Fruit fly (Drosophila melanogaster) whole organism, adult: Measurements from ENCODE around the gene CG10584.

ENCODE experiments used
- CG11617 ChIP-seq: fragments of 200-800 bp; sonication (Bioruptor generic); optimal IDR thresholded peaks from 2 replicates; lab custom pipeline; 2017; ENCODE audit warnings: mild to moderate bottlenecking, missing biosample characterization, missing genetic modification reagents, missing genetic modification characterization
- CG12768 ChIP-seq: fragments of 200-800 bp; sonication (Bioruptor generic); optimal IDR thresholded peaks from 2 replicates; lab custom pipeline; 2017; ENCODE audit warnings: missing biosample characterization, missing genetic modification characterization, mild to moderate bottlenecking, moderate library complexity, missing genetic modification reagents
- CG14711 ChIP-seq: fragments of 200-800 bp; sonication (Bioruptor generic); optimal IDR thresholded peaks from 2 replicates; lab custom pipeline; 2018; ENCODE audit warnings: missing biosample characterization, mild to moderate bottlenecking, missing genetic modification characterization, moderate library complexity
- CG1620 ChIP-seq: fragments of 200-800 bp; sonication (Bioruptor generic); optimal IDR thresholded peaks from 2 replicates; lab custom pipeline; 2016; ENCODE audit warnings: missing biosample characterization, missing genetic modification characterization
- CG33017 ChIP-seq: fragments of 200-800 bp; sonication (Bioruptor generic); optimal IDR thresholded peaks from 2 replicates; lab custom pipeline; 2018; ENCODE audit warnings: missing biosample characterization, mild to moderate bottlenecking, missing genetic modification characterization, moderate library complexity
- CG5204 ChIP-seq: fragments of 200-800 bp; sonication (Bioruptor generic); optimal IDR thresholded peaks from 2 replicates; lab custom pipeline; 2016; ENCODE audit warnings: missing biosample characterization, missing genetic modification characterization
- CG7045 ChIP-seq: fragments of 200-800 bp; sonication (Bioruptor generic); optimal IDR thresholded peaks from 2 replicates; lab custom pipeline; 2017; ENCODE audit warnings: missing biosample characterization, mild to moderate bottlenecking, missing genetic modification characterization
- CG7101 ChIP-seq: fragments of 200-800 bp; sonication (Bioruptor generic); optimal IDR thresholded peaks from 2 replicates; lab custom pipeline; 2018; ENCODE audit warnings: missing biosample characterization, mild to moderate bottlenecking, missing genetic modification characterization, moderate library complexity
- Clk ChIP-seq: fragments of 200-800 bp; sonication (Bioruptor generic); optimal IDR thresholded peaks from 2 replicates; lab custom pipeline; 2017; ENCODE audit warnings: missing biosample characterization, missing genetic modification characterization
- Crg-1 ChIP-seq: fragments of 200-800 bp; sonication (Bioruptor generic); optimal IDR thresholded peaks from 2 replicates; lab custom pipeline; 2016; ENCODE audit warnings: missing biosample characterization, missing genetic modification characterization
- Hr96 ChIP-seq: fragments of 200-800 bp; sonication (Bioruptor generic); optimal IDR thresholded peaks from 2 replicates; lab custom pipeline; 2016; ENCODE audit warnings: missing biosample characterization, missing genetic modification characterization
- Mnt ChIP-seq: fragments of 200-800 bp; sonication (Bioruptor generic); optimal IDR thresholded peaks from 2 replicates; lab custom pipeline; 2016; ENCODE audit warnings: missing biosample characterization, mild to moderate bottlenecking, missing genetic modification characterization
- bab1 ChIP-seq: fragments of 200-800 bp; sonication (Bioruptor generic); optimal IDR thresholded peaks from 3 replicates; lab custom pipeline; 2019; ENCODE audit warnings: missing biosample characterization, mild to moderate bottlenecking, missing genetic modification characterization, moderate library complexity
- cic ChIP-seq: fragments of 200-800 bp; sonication (Bioruptor generic); optimal IDR thresholded peaks from 2 replicates; lab custom pipeline; 2017; ENCODE audit warnings: missing biosample characterization, mild to moderate bottlenecking, missing genetic modification characterization, moderate library complexity
- cnc ChIP-seq, 2 experiments: fragments of >200 bp; optimal IDR thresholded peaks; 2 replicates each; lab custom pipeline; 2017
- kay ChIP-seq: fragments of 200-800 bp; sonication (Bioruptor generic); peaks from one replicate; lab custom pipeline; 2016; ENCODE audit warnings: missing biosample characterization, missing genetic modification characterization, borderline replicate concordance
- ovo ChIP-seq: fragments of 200-800 bp; sonication (Bioruptor generic); optimal IDR thresholded peaks from 2 replicates; lab custom pipeline; 2016; ENCODE audit warnings: missing biosample characterization, missing genetic modification characterization
- pad ChIP-seq: fragments of 200-800 bp; sonication (Bioruptor generic); optimal IDR thresholded peaks from 3 replicates; lab custom pipeline; 2017; ENCODE audit warnings: missing biosample characterization, missing genetic modification characterization, mild to moderate bottlenecking, moderate library complexity, missing genetic modification reagents
- tj ChIP-seq: fragments of 200-800 bp; sonication (Bioruptor generic); optimal IDR thresholded peaks from 3 replicates; lab custom pipeline; 2017; ENCODE audit warnings: missing biosample characterization, mild to moderate bottlenecking, missing genetic modification characterization, moderate library complexity
- toe ChIP-seq: fragments of 200-800 bp; sonication (Bioruptor generic); optimal IDR thresholded peaks from 2 replicates; lab custom pipeline; 2016; ENCODE audit warnings: missing biosample characterization, missing genetic modification characterization

Gene CG10584

dm6 chr3L:21046107-21046708 lies 15.0 kb upstream of the CG10584 start:
- TF ChIP-seq Mnt (GFP tag; lab: Kevin White, UChicago) (no peak), CG33017 (no peak), bab1 (GFP tag; lab: Kevin White, UChicago) (no peak)

dm6 chr3L:21044721-21045120 lies 13.6 kb upstream of the CG10584 start:
- TF ChIP-seq cnc (optimal IDR thresholded peaks at IDR 0.05; lab: Kevin White, UChicago) = no peak
- no peak for TF ChIP-seq ovo (GFP tag; lab: Kevin White, UChicago)

DNA sequence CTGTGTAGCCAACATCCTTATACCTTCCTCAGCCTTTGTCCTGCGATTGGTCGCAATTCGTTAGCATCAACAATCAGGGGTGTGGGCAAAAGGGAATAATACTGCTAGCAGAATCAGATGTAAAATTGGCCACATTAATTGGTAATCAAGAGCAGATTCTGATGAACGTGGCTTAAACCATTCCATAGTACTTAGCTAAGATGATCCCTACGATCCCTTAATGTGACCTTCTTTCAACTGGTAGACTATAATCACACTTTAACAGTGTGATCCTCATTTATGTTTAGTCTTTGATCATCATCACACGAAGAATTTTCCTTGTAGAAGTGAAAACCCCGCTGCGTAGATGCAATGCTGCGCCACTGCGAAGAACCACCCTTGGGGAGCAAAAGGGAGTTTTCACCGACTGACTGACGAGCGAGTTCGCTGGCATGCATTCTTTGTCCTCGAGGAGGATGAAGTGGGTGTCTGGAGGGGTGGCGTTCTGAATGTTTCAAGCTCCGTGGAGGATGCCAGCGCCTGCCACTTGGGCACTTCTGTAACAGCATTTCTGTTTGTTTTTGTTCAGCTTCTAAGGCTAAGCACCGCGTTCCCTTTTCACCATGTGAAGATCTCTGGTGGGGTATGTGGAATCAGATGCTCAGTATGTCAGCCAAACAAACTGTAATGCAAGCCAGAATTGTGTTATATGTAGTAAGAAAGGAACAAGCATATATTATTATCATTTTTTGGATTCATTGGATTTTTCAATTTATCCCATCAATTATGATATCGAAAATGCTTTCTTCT lies 12.9 kb upstream of the CG10584 start:
- TF ChIP-seq CG1620 (no peak), Hr96 (GFP tag; lab: Kevin White, UChicago) (no peak), kay (GFP tag; lab: Kevin White, UChicago) (no peak), CG33017 (no peak), toe (GFP tag; lab: Kevin White, UChicago) (no peak), bab1 (GFP tag; lab: Kevin White, UChicago) (no peak), Clk (GFP tag; lab: Kevin White, UChicago) (no peak)

DNA sequence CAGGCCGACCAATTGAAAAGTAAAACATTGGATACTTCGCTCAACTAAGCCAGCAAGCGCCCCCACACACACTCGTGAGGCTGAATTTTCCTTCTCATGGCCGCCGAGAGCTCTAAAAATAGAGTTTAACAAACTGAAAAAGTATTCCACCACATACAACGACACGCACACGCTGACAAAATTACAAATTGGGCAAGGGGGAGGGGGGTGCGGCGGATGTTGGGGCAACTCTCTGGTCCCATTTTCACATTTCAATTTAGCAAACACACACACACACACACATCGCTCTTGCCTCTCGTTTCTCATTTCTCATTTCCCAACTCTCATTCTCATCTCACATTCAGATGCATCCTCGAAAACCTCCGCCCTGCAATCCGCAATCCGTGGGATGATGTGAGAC lies 12.3 kb upstream of the CG10584 start:
- TF ChIP-seq Mnt (GFP tag; lab: Kevin White, UChicago) (no peak), CG33017 (no peak), Crg-1 (GFP tag; lab: Kevin White, UChicago) (no peak), Clk (GFP tag; lab: Kevin White, UChicago) (no peak), kay (GFP tag; lab: Kevin White, UChicago) (no peak), pad (GFP tag; lab: Kevin White, UChicago) (no peak), CG5204 (GFP tag; lab: Kevin White, UChicago) (no peak), cic (GFP tag; lab: Kevin White, UChicago) (no peak), ovo (GFP tag; lab: Kevin White, UChicago) (no peak), CG7101 (tag; lab: Kevin White, UChicago) (no peak), bab1 (GFP tag; lab: Kevin White, UChicago) (no peak), CG1620 (no peak), tj (GFP tag; lab: Kevin White, UChicago) (no peak), CG7045 (GFP tag; lab: Kevin White, UChicago) (no peak), CG14711 (tag; lab: Kevin White, UChicago) (no peak)

dm6 chr3L:21041952-21042933 lies 11.1 kb upstream of the CG10584 start:
- TF ChIP-seq CG11617 (GFP tag; lab: Kevin White, UChicago) (no peak), CG5204 (GFP tag; lab: Kevin White, UChicago) (no peak), CG7045 (GFP tag; lab: Kevin White, UChicago) (peak; percentile 34), Mnt (GFP tag; lab: Kevin White, UChicago) (no peak), ovo (GFP tag; lab: Kevin White, UChicago) (no peak), bab1 (GFP tag; lab: Kevin White, UChicago) (no peak), Hr96 (GFP tag; lab: Kevin White, UChicago) (no peak), pad (GFP tag; lab: Kevin White, UChicago) (no peak)

DNA sequence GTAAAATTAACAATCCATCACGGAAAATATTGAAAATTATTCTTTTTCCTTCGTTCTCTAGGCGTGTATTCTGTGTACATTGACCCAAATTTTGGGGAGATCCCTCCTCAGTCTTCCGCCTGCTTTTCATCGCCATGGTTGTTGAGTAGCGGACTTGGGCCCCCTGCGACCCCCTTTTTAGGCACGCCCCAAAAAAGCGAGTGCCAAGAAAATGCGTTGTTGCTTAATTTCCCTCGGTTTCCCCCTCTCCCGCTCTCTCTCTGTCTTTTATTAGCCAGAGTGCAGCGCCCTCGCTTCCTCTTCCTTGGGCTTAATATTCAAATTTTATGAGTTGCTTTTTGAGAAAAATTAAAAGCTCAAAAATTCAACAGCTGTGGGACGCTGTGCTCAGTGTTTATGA lies 9.7 kb upstream of the CG10584 start:
- TF ChIP-seq CG1620 (no peak), CG33017 (no peak), kay (GFP tag; lab: Kevin White, UChicago) (no peak), tj (GFP tag; lab: Kevin White, UChicago) (no peak), CG7101 (tag; lab: Kevin White, UChicago) (no peak), CG5204 (GFP tag; lab: Kevin White, UChicago) (no peak), CG11617 (GFP tag; lab: Kevin White, UChicago) (no peak), CG12768 (no peak), Mnt (GFP tag; lab: Kevin White, UChicago) (no peak), CG14711 (tag; lab: Kevin White, UChicago) (no peak), cnc (optimal IDR thresholded peaks at IDR 0.05; lab: Kevin White, UChicago) (no peak), Clk (GFP tag; lab: Kevin White, UChicago) (no peak), ovo (GFP tag; lab: Kevin White, UChicago) (no peak), CG7045 (GFP tag; lab: Kevin White, UChicago) (no peak), cic (GFP tag; lab: Kevin White, UChicago) (no peak), Crg-1 (GFP tag; lab: Kevin White, UChicago) (no peak), Hr96 (GFP tag; lab: Kevin White, UChicago) (no peak), toe (GFP tag; lab: Kevin White, UChicago) (no peak), pad (GFP tag; lab: Kevin White, UChicago) (no peak)
